Worm (Caenorhabditis elegans) whole organism, L2 larva: ENCODE results near the gene irld-57.

ENCODE experiments used
- C34F6.9 ChIP-seq: fragments of 150-350 bp; optimal IDR thresholded peaks from 2 replicates; lab custom pipeline; 2014; ENCODE audit warnings: missing biosample characterization, missing genetic modification characterization
- F13H6.1 ChIP-seq: sonication (generic microtip); optimal IDR thresholded peaks from 2 replicates; lab custom pipeline; 2016; ENCODE audit warnings: missing genetic modification characterization, missing compliant biosample characterization
- R02D3.7 ChIP-seq: fragments of 150-350 bp; optimal IDR thresholded peaks from 2 replicates; lab custom pipeline; 2014; ENCODE audit warnings: missing biosample characterization, missing genetic modification characterization
- Y55F3AM.14 ChIP-seq: fragments of 200-800 bp; sonication (Bioruptor generic); optimal IDR thresholded peaks from 2 replicates; lab custom pipeline; 2018; ENCODE audit warnings: mild to moderate bottlenecking, missing genetic modification characterization, missing compliant biosample characterization
- ZK546.5 ChIP-seq: sonication (generic microtip); optimal IDR thresholded peaks from 2 replicates; lab custom pipeline; 2017; ENCODE audit warnings: missing biosample characterization, missing genetic modification characterization
- alr-1 ChIP-seq: fragments of 150-350 bp; optimal IDR thresholded peaks from 2 replicates; lab custom pipeline; 2014; ENCODE audit warnings: missing biosample characterization, missing genetic modification characterization
- aly-2 ChIP-seq: fragments of 150-350 bp; optimal IDR thresholded peaks from 2 replicates; lab custom pipeline; 2014; ENCODE audit warnings: missing biosample characterization, missing genetic modification characterization
- ama-1 ChIP-seq: fragments of 150-350 bp; optimal IDR thresholded peaks from 2 replicates; lab custom pipeline; 2018; ENCODE audit warnings: inconsistent platforms
- blmp-1 ChIP-seq: sonication (generic microtip); optimal IDR thresholded peaks from 2 replicates; lab custom pipeline; 2017; ENCODE audit warnings: missing genetic modification characterization, mild to moderate bottlenecking, missing compliant biosample characterization, antibody characterized with exemption, moderate library complexity; ENCODE audit not compliant: insufficient read depth
- ceh-16 ChIP-seq: fragments of 150-350 bp; optimal IDR thresholded peaks from 2 replicates; lab custom pipeline; 2014; ENCODE audit warnings: missing biosample characterization, missing genetic modification characterization
- ceh-82 ChIP-seq: fragments of 150-350 bp; optimal IDR thresholded peaks from 2 replicates; lab custom pipeline; 2014; ENCODE audit warnings: missing biosample characterization, missing genetic modification characterization
- crh-2 ChIP-seq: sonication (generic microtip); optimal IDR thresholded peaks from 2 replicates; lab custom pipeline; 2017; ENCODE audit warnings: missing biosample characterization, missing genetic modification characterization
- dmd-4 ChIP-seq: sonication (generic microtip); optimal IDR thresholded peaks from 2 replicates; lab custom pipeline; 2017; ENCODE audit warnings: missing biosample characterization, missing genetic modification characterization
- egl-27 ChIP-seq: sonication (generic microtip); optimal IDR thresholded peaks from 3 replicates; lab custom pipeline; 2017; ENCODE audit warnings: missing biosample characterization, missing genetic modification reagents, missing genetic modification characterization
- elt-1 ChIP-seq: fragments of 150-350 bp; optimal IDR thresholded peaks from 2 replicates; lab custom pipeline; 2014; ENCODE audit warnings: missing biosample characterization, missing genetic modification characterization
- elt-3 ChIP-seq: sonication (generic microtip); optimal IDR thresholded peaks from 2 replicates; lab custom pipeline; 2017; ENCODE audit warnings: missing biosample characterization, missing genetic modification characterization
- gmeb-1 ChIP-seq: fragments of 150-350 bp; optimal IDR thresholded peaks from 2 replicates; lab custom pipeline; 2014; ENCODE audit warnings: missing biosample characterization, missing genetic modification characterization
- lin-11 ChIP-seq: fragments of 150-350 bp; sonication (generic microtip); optimal IDR thresholded peaks from 2 replicates; lab custom pipeline; 2014; ENCODE audit warnings: missing biosample characterization, missing genetic modification characterization, inconsistent platforms, mixed read lengths
- lin-13 ChIP-seq: fragments of 150-350 bp; optimal IDR thresholded peaks from 2 replicates; lab custom pipeline; 2014; ENCODE audit warnings: missing biosample characterization, missing genetic modification reagents, missing genetic modification characterization
- lin-39 ChIP-seq: fragments of 150-350 bp; optimal IDR thresholded peaks from 2 replicates; lab custom pipeline; 2014; ENCODE audit warnings: missing biosample characterization, missing genetic modification reagents, missing genetic modification characterization
- lsy-2 ChIP-seq, 2 experiments: fragments of 150-350 bp in 1 of 2; sonication (generic microtip) in 1 of 2; optimal IDR thresholded peaks; 2 replicates each; lab custom pipeline; 2014 to 2017; ENCODE audit warnings: missing biosample characterization in 2 of 2, missing genetic modification characterization in 2 of 2
- mab-5 ChIP-seq: fragments of 150-350 bp; optimal IDR thresholded peaks from 2 replicates; lab custom pipeline; 2014; ENCODE audit warnings: missing biosample characterization, missing genetic modification characterization
- mbf-1 ChIP-seq: sonication (generic microtip); optimal IDR thresholded peaks from 2 replicates; lab custom pipeline; 2017; ENCODE audit warnings: missing biosample characterization, missing genetic modification characterization
- mdl-1 ChIP-seq, 2 experiments: fragments of 150-350 bp in 1 of 2; sonication (generic microtip) in 1 of 2; optimal IDR thresholded peaks; 2 replicates each; lab custom pipeline; 2017; ENCODE audit warnings: missing biosample characterization in 2 of 2, missing genetic modification characterization in 2 of 2
- nhr-10 ChIP-seq: sonication (generic microtip); optimal IDR thresholded peaks from 2 replicates; lab custom pipeline; 2017; ENCODE audit warnings: missing biosample characterization, missing genetic modification characterization
- nhr-11 ChIP-seq: fragments of 150-350 bp; optimal IDR thresholded peaks from 2 replicates; lab custom pipeline; 2014; ENCODE audit warnings: missing biosample characterization, missing genetic modification characterization
- nhr-12 ChIP-seq: fragments of 150-350 bp; optimal IDR thresholded peaks from 2 replicates; lab custom pipeline; 2014; ENCODE audit warnings: missing biosample characterization, missing genetic modification characterization
- nhr-129 ChIP-seq: fragments of 150-350 bp; optimal IDR thresholded peaks from 2 replicates; lab custom pipeline; 2014; ENCODE audit warnings: missing biosample characterization, missing genetic modification characterization
- nhr-21 ChIP-seq: fragments of 150-350 bp; optimal IDR thresholded peaks from 2 replicates; lab custom pipeline; 2014; ENCODE audit warnings: missing biosample characterization, missing genetic modification characterization
- nhr-23 ChIP-seq: fragments of 150-350 bp; optimal IDR thresholded peaks from 2 replicates; lab custom pipeline; 2014; ENCODE audit warnings: missing biosample characterization, missing genetic modification reagents, missing genetic modification characterization
- nhr-237 ChIP-seq: fragments of 150-350 bp; optimal IDR thresholded peaks from 2 replicates; lab custom pipeline; 2014; ENCODE audit warnings: missing biosample characterization, missing genetic modification characterization
- nhr-25 ChIP-seq: fragments of 150-350 bp; sonication (generic microtip); optimal IDR thresholded peaks from 3 replicates; lab custom pipeline; 2014; ENCODE audit warnings: missing biosample characterization, missing genetic modification characterization
- nhr-6 ChIP-seq: fragments of 150-350 bp; optimal IDR thresholded peaks from 2 replicates; lab custom pipeline; 2014; ENCODE audit warnings: missing biosample characterization, missing genetic modification characterization
- peb-1 ChIP-seq: fragments of 150-350 bp; optimal IDR thresholded peaks from 2 replicates; lab custom pipeline; 2014; ENCODE audit warnings: missing biosample characterization, missing genetic modification characterization
- skn-1 ChIP-seq: sonication (generic microtip); optimal IDR thresholded peaks from 2 replicates; lab custom pipeline; 2017; ENCODE audit warnings: missing biosample characterization, missing genetic modification characterization
- sma-3 ChIP-seq: sonication (generic microtip); optimal IDR thresholded peaks from 2 replicates; lab custom pipeline; 2016; ENCODE audit warnings: missing genetic modification reagents, missing genetic modification characterization, missing compliant biosample characterization
- sma-9 ChIP-seq, 2 experiments: fragments of 150-350 bp in 1 of 2; sonication (generic microtip) in 1 of 2; optimal IDR thresholded peaks; 2 replicates each; lab custom pipeline; 2014 to 2016; ENCODE audit warnings: missing genetic modification characterization in 2 of 2, mild to moderate bottlenecking in 1 of 2, missing biosample characterization in 1 of 2, missing compliant biosample characterization in 1 of 2, missing genetic modification reagents in 1 of 2, moderate library complexity in 1 of 2
- snpc-4 ChIP-seq: fragments of 150-350 bp; optimal IDR thresholded peaks from 2 replicates; lab custom pipeline; 2014; ENCODE audit warnings: missing biosample characterization, missing genetic modification characterization
- unc-55 ChIP-seq: fragments of 150-350 bp; sonication (generic microtip); optimal IDR thresholded peaks from 3 replicates; lab custom pipeline; 2014; ENCODE audit warnings: missing biosample characterization, missing genetic modification reagents, missing genetic modification characterization
- unc-62 ChIP-seq: fragments of 150-350 bp; optimal IDR thresholded peaks from 2 replicates; lab custom pipeline; 2014; ENCODE audit warnings: missing biosample characterization, missing genetic modification reagents, missing genetic modification characterization
- zag-1 ChIP-seq: fragments of 150-350 bp; optimal IDR thresholded peaks from 2 replicates; lab custom pipeline; 2014; ENCODE audit warnings: missing biosample characterization, missing genetic modification characterization
- ztf-1 ChIP-seq: fragments of 200-800 bp; sonication (Bioruptor generic); conservative IDR thresholded peaks from 2 replicates; pipeline ENCODE4 v1.3.6; 2022; ENCODE audit warnings: missing genetic modification characterization, missing compliant biosample characterization
- ztf-11 ChIP-seq: sonication (generic microtip); optimal IDR thresholded peaks from 2 replicates; lab custom pipeline; 2017; ENCODE audit warnings: missing biosample characterization, missing genetic modification characterization
- ztf-4 ChIP-seq: fragments of 150-350 bp; optimal IDR thresholded peaks from 2 replicates; lab custom pipeline; 2014; ENCODE audit warnings: missing biosample characterization, missing genetic modification characterization

Gene irld-57

DNA sequence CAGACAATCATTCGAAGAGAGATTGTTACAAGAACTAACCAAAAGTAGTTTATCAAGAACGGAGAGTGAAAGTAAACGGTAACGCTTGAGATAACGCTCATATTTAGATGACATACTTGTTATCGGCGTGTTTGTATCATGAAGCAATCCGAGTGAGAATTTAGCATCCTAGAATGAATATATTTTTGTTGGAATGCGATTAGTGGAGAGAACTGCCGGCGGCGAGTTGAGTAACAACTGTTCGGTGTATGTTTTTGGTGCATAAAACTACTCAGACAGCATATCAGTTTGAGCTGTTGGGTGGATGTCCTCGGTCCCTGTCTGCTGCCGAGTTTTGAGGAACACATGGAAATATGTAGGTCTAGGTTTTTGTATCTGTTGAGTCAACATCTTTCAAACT is 7.1 kb upstream of the irld-57 start, which contains the start of gene T23D5.3:
Gene T23D5.3, minus strand, starts transcription at position 101 of the 400 bp plus-strand sequence.
- no peak for TF ChIP-seq lin-39 (tag; lab: Kevin White, UChicago)
- TF ChIP-seq nhr-12 (tag; lab: Kevin White, UChicago): no peak
- no peak for TF ChIP-seq egl-27 (tag; lab: Kevin White, UChicago)
- no peak for TF ChIP-seq skn-1 (tag; lab: Kevin White, UChicago)
- no peak for TF ChIP-seq snpc-4
- no peak for TF ChIP-seq Y55F3AM.14
- TF ChIP-seq elt-1 (tag; lab: Kevin White, UChicago): no peak
- TF ChIP-seq sma-9 (GFP tag; optimal IDR thresholded peaks at IDR 0.05; lab: Kevin White, UChicago): no peak
- TF ChIP-seq sma-9 (tag; optimal IDR thresholded peaks at IDR 0.05; lab: Kevin White, UChicago): no peak
- no peak for TF ChIP-seq sma-3
- TF ChIP-seq unc-55 (GFP tag; lab: Kevin White, UChicago): no peak
- no peak for TF ChIP-seq blmp-1
- TF ChIP-seq nhr-11 (tag; lab: Kevin White, UChicago): no peak
- TF ChIP-seq ztf-1: no peak
- TF ChIP-seq nhr-21 (tag; lab: Kevin White, UChicago): no peak
- TF ChIP-seq zag-1 (tag; lab: Kevin White, UChicago): no peak
- no peak for TF ChIP-seq peb-1
- TF ChIP-seq nhr-237: no peak
- TF ChIP-seq ZK546.5 (tag; lab: Kevin White, UChicago): no peak
- TF ChIP-seq lsy-2 (tag; optimal IDR thresholded peaks at IDR 0.05; lab: Kevin White, UChicago): no peak
- no peak for TF ChIP-seq crh-2 (tag; lab: Kevin White, UChicago)

DNA sequence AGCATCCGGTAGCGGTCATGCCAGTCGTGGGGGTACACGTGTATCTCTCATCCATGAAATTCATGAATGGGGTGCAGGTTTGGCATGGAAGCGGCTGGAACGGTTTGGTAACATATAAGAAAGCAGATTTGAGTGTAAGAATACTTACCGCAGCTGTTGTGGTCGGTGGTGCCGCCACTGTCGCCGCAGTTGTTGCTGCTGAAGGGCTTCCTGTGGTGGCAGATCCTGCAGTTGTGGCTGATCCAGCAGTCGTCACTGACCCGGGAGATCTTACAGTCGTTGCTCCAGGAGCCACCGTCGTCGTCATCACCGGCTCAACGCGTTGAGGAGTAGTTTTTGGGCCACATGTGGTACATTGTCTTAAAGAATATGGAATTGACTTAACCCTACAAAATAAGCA is 6.5 kb upstream of the irld-57 start:
- TF ChIP-seq nhr-129 (no peak), gmeb-1 (no peak), nhr-23 (tag; lab: Kevin White, UChicago) (no peak), mab-5 (tag; lab: Kevin White, UChicago) (no peak), ceh-82 (tag; lab: Kevin White, UChicago) (no peak), C34F6.9 (tag; lab: Kevin White, UChicago) (no peak), alr-1 (tag; lab: Kevin White, UChicago) (no peak), Y55F3AM.14 (no peak), dmd-4 (tag; lab: Kevin White, UChicago) (no peak), elt-3 (tag; lab: Kevin White, UChicago) (no peak), nhr-237 (no peak), ztf-11 (no peak), ZK546.5 (tag; lab: Kevin White, UChicago) (no peak), nhr-6 (tag; lab: Kevin White, UChicago) (no peak), lin-39 (tag; lab: Kevin White, UChicago) (no peak), nhr-12 (tag; lab: Kevin White, UChicago) (no peak), ztf-4 (no peak)

DNA sequence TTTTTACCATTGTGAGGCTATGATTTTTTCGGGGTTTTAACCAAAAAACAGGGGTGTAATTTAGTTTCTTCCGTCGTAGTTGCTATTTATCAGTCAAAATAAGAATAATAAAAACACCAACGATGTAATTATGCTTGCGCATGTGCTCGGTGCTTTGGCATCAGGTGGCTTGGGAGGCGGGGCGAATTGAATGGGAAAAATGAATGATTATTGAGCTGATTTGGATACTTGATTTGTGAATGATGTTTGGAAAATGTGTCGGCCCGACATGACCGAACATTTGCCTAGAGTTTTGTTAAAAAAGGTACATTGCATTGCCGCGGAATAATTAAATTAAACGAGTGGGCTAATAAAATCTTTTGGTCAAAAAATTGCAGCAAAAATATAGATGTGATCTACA is 5.7 kb upstream of the irld-57 start, which contains the start of gene str-38:
Gene str-38, minus strand, starts transcription at position 101 of the 400 bp plus-strand sequence.
- no peak for TF ChIP-seq zag-1 (tag; lab: Kevin White, UChicago)
- no peak for TF ChIP-seq C34F6.9 (tag; lab: Kevin White, UChicago)
- no peak for TF ChIP-seq ceh-16
- no peak for TF ChIP-seq nhr-25
- TF ChIP-seq nhr-21 (tag; lab: Kevin White, UChicago): no peak
- TF ChIP-seq ztf-11: no peak
- TF ChIP-seq nhr-11 (tag; lab: Kevin White, UChicago): no peak
- TF ChIP-seq aly-2 (tag; lab: Kevin White, UChicago): no peak
- TF ChIP-seq nhr-23 (tag; lab: Kevin White, UChicago): no peak
- TF ChIP-seq nhr-6 (tag; lab: Kevin White, UChicago): no peak
- no peak for TF ChIP-seq mdl-1 (tag; optimal IDR thresholded peaks at IDR 0.05; lab: Kevin White, UChicago)
- no peak for TF ChIP-seq elt-3 (tag; lab: Kevin White, UChicago)
- TF ChIP-seq lin-11 (tag; lab: Kevin White, UChicago): no peak
- TF ChIP-seq ama-1: no peak
- no peak for TF ChIP-seq R02D3.7 (tag; lab: Kevin White, UChicago)
- TF ChIP-seq nhr-129: no peak

DNA sequence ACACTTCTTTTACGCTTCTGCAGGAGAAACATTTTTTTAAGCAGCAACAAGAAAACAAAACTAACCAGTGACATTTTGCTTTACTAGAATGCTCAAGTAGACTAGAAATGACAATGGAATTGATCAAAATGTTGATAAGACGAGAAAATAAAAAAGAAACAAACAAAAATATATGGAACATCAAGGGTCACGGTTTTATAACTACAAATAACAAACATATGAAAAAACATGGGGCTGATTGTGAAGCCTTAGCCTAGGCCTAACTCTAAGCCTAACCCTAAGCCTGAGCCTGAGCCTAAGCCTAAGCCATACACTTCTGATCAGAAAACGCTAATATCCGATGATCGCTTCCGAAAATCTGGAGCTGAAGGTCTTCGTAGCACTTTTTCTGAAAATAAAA is 3.9 kb upstream of the irld-57 start, which contains the start of gene Y6E2A.10:
Gene Y6E2A.10, minus strand, starts transcription at position 101 of the 400 bp plus-strand sequence.
- TF ChIP-seq snpc-4: no peak
- TF ChIP-seq nhr-23 (tag; lab: Kevin White, UChicago): no peak
- TF ChIP-seq unc-62: no peak
- TF ChIP-seq F13H6.1 (tag; lab: Kevin White, UChicago): no peak
- no peak for TF ChIP-seq alr-1 (tag; lab: Kevin White, UChicago)
- TF ChIP-seq zag-1 (tag; lab: Kevin White, UChicago): no peak
- TF ChIP-seq nhr-10: no peak
- TF ChIP-seq sma-3: no peak
- TF ChIP-seq nhr-11 (tag; lab: Kevin White, UChicago): no peak
- TF ChIP-seq nhr-237: no peak
- no peak for TF ChIP-seq nhr-25
- TF ChIP-seq mbf-1 (tag; lab: Kevin White, UChicago): no peak
- TF ChIP-seq ztf-4: no peak
- TF ChIP-seq lin-13 (GFP tag; lab: Kevin White, UChicago): no peak
